Fruit fly (Drosophila melanogaster) whole organism: ENCODE results near the gene Pka-R1.
A peak's percentile ranks its signal among the peaks of the same experiment; 100 is the strongest.

ENCODE experiments used
- CG8478 ChIP-seq: fragments of >200 bp; optimal IDR thresholded peaks from 2 replicates; lab custom pipeline; 2018; ENCODE audit warnings: inconsistent platforms
- Dll ChIP-seq: fragments of >200 bp; optimal IDR thresholded peaks from 2 replicates; lab custom pipeline; 2017
- EcR ChIP-seq, 2 experiments: fragments of >200 bp; optimal IDR thresholded peaks; 2 replicates each; lab custom pipeline; 2017; ENCODE audit warnings: missing biosample characterization in 2 of 2, missing genetic modification characterization in 2 of 2, missing genetic modification reagents in 2 of 2
- pan ChIP-seq: fragments of >200 bp; optimal IDR thresholded peaks from 2 replicates; lab custom pipeline; 2017
- psq ChIP-seq: fragments of >200 bp; optimal IDR thresholded peaks from 2 replicates; lab custom pipeline; 2017
- usp ChIP-seq: fragments of >200 bp; optimal IDR thresholded peaks from 2 replicates; lab custom pipeline; 2017; ENCODE audit warnings: missing biosample characterization, missing genetic modification characterization, mixed read lengths

The Pka-R1 gene

dm6 chr3L:20815666-20816375 is at the start of gene Pka-R1, which contains the start of gene CG3618:
TSS of gene Pka-R1 (plus strand) at chr3L:20816118.
TSS of gene CG3618 (minus strand) at chr3L:20816075.
- TF ChIP-seq CG8478 (no peak), psq (lab: Kevin White, UChicago) (no peak), EcR (GFP tag; optimal IDR thresholded peaks at IDR 0.05; lab: Kevin White, UChicago) (no peak), pan (lab: Kevin White, UChicago) (no peak)

- TF ChIP-seq pan (lab: Kevin White, UChicago) = no peak
- TF ChIP-seq usp = no peak
- TF ChIP-seq CG8478 = no peak
- TF ChIP-seq psq (lab: Kevin White, UChicago) = no peak
- TF ChIP-seq Dll (lab: Kevin White, UChicago) = no peak
- no peak for TF ChIP-seq EcR (GFP tag; optimal IDR thresholded peaks at IDR 0.05; lab: Kevin White, UChicago)
Observed at dm6 chr3L:20767227-20767626, 48.7 kb upstream of the Pka-R1 start.

dm6 chr3L:20769350-20769749 is 46.6 kb upstream of the Pka-R1 start, which contains the start of the genes CG4074 and CG4186:
TSS of gene CG4074 (minus strand) at chr3L:20769500.
TSS of gene CG4186 (plus strand) at chr3L:20769586.
- no peak for TF ChIP-seq usp
- no peak for TF ChIP-seq Dll (lab: Kevin White, UChicago)
- TF ChIP-seq EcR (GFP tag; optimal IDR thresholded peaks at IDR 0.05; lab: Kevin White, UChicago) = no peak
- no peak for TF ChIP-seq psq (lab: Kevin White, UChicago)
- no peak for TF ChIP-seq CG8478
- no peak for TF ChIP-seq pan (lab: Kevin White, UChicago)

- TF ChIP-seq usp (no peak), EcR (GFP tag; optimal IDR thresholded peaks at IDR 0.05; lab: Kevin White, UChicago) (no peak), psq (lab: Kevin White, UChicago) (no peak), pan (lab: Kevin White, UChicago) (no peak), CG8478 (no peak), Dll (lab: Kevin White, UChicago) (no peak)
Observed at dm6 chr3L:20771001-20771890, 44.7 kb upstream of the Pka-R1 start, which contains the start of the genes CG4042 and Pitslre. TSS of gene CG4042 (minus strand) at chr3L:20771507. TSS of gene Pitslre (plus strand) at chr3L:20771528.

- TF ChIP-seq CG8478 = no peak
- TF ChIP-seq psq (lab: Kevin White, UChicago) = no peak
- no peak for TF ChIP-seq usp
- no peak for TF ChIP-seq Dll (lab: Kevin White, UChicago)
Observed at dm6 chr3L:20771891-20772646, 43.8 kb upstream of the Pka-R1 start.

dm6 chr3L:20772647-20773015 is 43.3 kb upstream of the Pka-R1 start:
- TF ChIP-seq CG8478 (no peak), Dll (lab: Kevin White, UChicago) (no peak), usp (no peak), pan (lab: Kevin White, UChicago) (no peak), EcR (GFP tag; optimal IDR thresholded peaks at IDR 0.05; lab: Kevin White, UChicago) (no peak)

- TF ChIP-seq EcR (GFP tag; optimal IDR thresholded peaks at IDR 0.05; lab: Kevin White, UChicago) = no peak
- TF ChIP-seq usp = no peak
- no peak for TF ChIP-seq psq (lab: Kevin White, UChicago)
- TF ChIP-seq pan (lab: Kevin White, UChicago) = no peak
- no peak for TF ChIP-seq Dll (lab: Kevin White, UChicago)
- TF ChIP-seq CG8478 = no peak
Observed at dm6 chr3L:20777496-20777895, 38.4 kb upstream of the Pka-R1 start.

dm6 chr3L:20778224-20779063 is 37.5 kb upstream of the Pka-R1 start, which contains the start of the genes Pex16 and Pex14:
TSS of gene Pex16 (minus strand) at chr3L:20778264.
TSS of gene Pex14 (plus strand) at chr3L:20778799.
- TF ChIP-seq EcR (GFP tag; optimal IDR thresholded peaks at IDR 0.05; lab: Kevin White, UChicago) (no peak), psq (lab: Kevin White, UChicago) (no peak), Dll (lab: Kevin White, UChicago) (no peak), CG8478 (no peak), usp (no peak), pan (lab: Kevin White, UChicago) (no peak)

- TF ChIP-seq psq (lab: Kevin White, UChicago) = no peak
- no peak for TF ChIP-seq EcR (GFP tag; optimal IDR thresholded peaks at IDR 0.05; lab: Kevin White, UChicago)
- no peak for TF ChIP-seq CG8478
- peak; percentile 16 for TF ChIP-seq Dll (lab: Kevin White, UChicago)
- no peak for TF ChIP-seq pan (lab: Kevin White, UChicago)
Observed at dm6 chr3L:20784394-20784793, 31.5 kb upstream of the Pka-R1 start.

dm6 chr3L:20784812-20785671 is 30.9 kb upstream of the Pka-R1 start:
- TF ChIP-seq usp = no peak
- peak; percentile 93 for TF ChIP-seq Dll (lab: Kevin White, UChicago)
